Worm (Caenorhabditis elegans) whole organism, L4 larva: Measurements from ENCODE around the gene dhs-12.

ENCODE experiments used
- F10B5.3 ChIP-seq: sonication (generic microtip); optimal IDR thresholded peaks from 2 replicates; lab custom pipeline; 2016; ENCODE audit warnings: mild to moderate bottlenecking, missing genetic modification characterization, missing compliant biosample characterization
- F26F4.8 ChIP-seq: fragments of 200-800 bp; sonication (Bioruptor generic); conservative IDR thresholded peaks from 2 replicates; pipeline ENCODE4 v1.3.6; 2022; ENCODE audit warnings: missing genetic modification characterization, missing compliant biosample characterization
- T26A8.4 ChIP-seq: fragments of 200-800 bp; sonication (Bioruptor generic); IDR thresholded peaks from 2 replicates; pipeline ENCODE4 v1.3.6; 2022; ENCODE audit warnings: missing genetic modification characterization, missing compliant biosample characterization
- Y105C5A.15 ChIP-seq: fragments of 200-800 bp; sonication (Bioruptor generic); IDR thresholded peaks from 2 replicates; pipeline ENCODE4 v1.3.6; 2022; ENCODE audit warnings: missing genetic modification characterization, missing compliant biosample characterization
- Y5F2A.4 ChIP-seq: fragments of 200-800 bp; sonication (Bioruptor generic); optimal IDR thresholded peaks from 2 replicates; lab custom pipeline; 2018; ENCODE audit warnings: mild to moderate bottlenecking, missing genetic modification characterization, missing compliant biosample characterization
- ama-1 ChIP-seq: fragments of 150-350 bp; optimal IDR thresholded peaks from 2 replicates; lab custom pipeline; 2014; ENCODE audit warnings: inconsistent platforms, mixed read lengths
- ceh-20 ChIP-seq: fragments of 200-800 bp; sonication (Bioruptor generic); IDR thresholded peaks from 2 replicates; pipeline ENCODE4 v1.3.6; 2022; ENCODE audit warnings: missing genetic modification reagents, missing genetic modification characterization, missing compliant biosample characterization
- cey-2 ChIP-seq: sonication (generic microtip); optimal IDR thresholded peaks from 3 replicates; lab custom pipeline; 2017; ENCODE audit warnings: missing genetic modification characterization, mild to moderate bottlenecking, missing compliant biosample characterization, antibody characterized with exemption, borderline replicate concordance; ENCODE audit not compliant: insufficient read depth
- ctbp-1 ChIP-seq: fragments of 200-800 bp; sonication (Bioruptor generic); IDR thresholded peaks from 2 replicates; pipeline ENCODE4 v1.3.6; 2022; ENCODE audit warnings: missing genetic modification reagents, missing genetic modification characterization, missing compliant biosample characterization
- daf-12 ChIP-seq: fragments of 150-350 bp; optimal IDR thresholded peaks from 2 replicates; lab custom pipeline; 2014; ENCODE audit warnings: missing biosample characterization, missing genetic modification reagents, missing genetic modification characterization
- dpl-1 ChIP-seq: fragments of 150-350 bp; optimal IDR thresholded peaks from 2 replicates; lab custom pipeline; 2014; ENCODE audit warnings: missing biosample characterization, missing genetic modification reagents, missing genetic modification characterization
- fos-1 ChIP-seq: fragments of 150-350 bp; optimal IDR thresholded peaks from 2 replicates; lab custom pipeline; 2014; ENCODE audit warnings: missing biosample characterization, missing genetic modification characterization
- hif-1 ChIP-seq, 2 experiments: sonication (generic microtip); optimal IDR thresholded peaks; 2 replicates each; lab custom pipeline; 2016 to 2017; ENCODE audit warnings: missing compliant biosample characterization in 2 of 2, missing genetic modification characterization in 2 of 2, missing genetic modification reagents in 2 of 2, missing genotype in 2 of 2, mild to moderate bottlenecking in 1 of 2
- hlh-30 ChIP-seq: sonication (generic microtip); optimal IDR thresholded peaks from 2 replicates; lab custom pipeline; 2017; ENCODE audit warnings: antibody characterized with exemption, mild to moderate bottlenecking, missing genetic modification characterization, missing compliant biosample characterization; ENCODE audit not compliant: insufficient read depth
- lim-7 ChIP-seq: fragments of 200-800 bp; sonication (Bioruptor generic); IDR thresholded peaks from 2 replicates; pipeline ENCODE4 v1.3.6; 2022; ENCODE audit warnings: missing genetic modification characterization, missing compliant biosample characterization
- lin-29 ChIP-seq: fragments of 200-800 bp; sonication (Bioruptor generic); IDR thresholded peaks from 2 replicates; pipeline ENCODE4 v1.3.6; 2022; ENCODE audit warnings: missing genetic modification reagents, missing genetic modification characterization, missing compliant biosample characterization
- lsy-2 ChIP-seq, 2 experiments: fragments of 150-350 bp in 1 of 2; sonication (generic microtip) in 1 of 2; optimal IDR thresholded peaks; 2 replicates each; lab custom pipeline; 2014 to 2017; ENCODE audit warnings: missing biosample characterization in 2 of 2, missing genetic modification characterization in 2 of 2
- madf-5 ChIP-seq, 2 experiments: fragments of 200-800 bp; sonication (Bioruptor generic); IDR thresholded peaks; 2 replicates each; pipeline ENCODE4 v1.3.6; 2022; ENCODE audit warnings: missing compliant biosample characterization in 2 of 2, missing genetic modification characterization in 2 of 2
- madf-9 ChIP-seq: fragments of 200-800 bp; sonication (Bioruptor generic); conservative IDR thresholded peaks from 2 replicates; pipeline ENCODE4 v1.3.6; 2022; ENCODE audit warnings: missing genetic modification reagents, missing genetic modification characterization, missing compliant biosample characterization
- mdl-1 ChIP-seq, 2 experiments: fragments of 150-350 bp in 1 of 2; sonication (generic microtip) in 1 of 2; optimal IDR thresholded peaks; 2 replicates each; lab custom pipeline; 2014 to 2017; ENCODE audit warnings: missing biosample characterization in 2 of 2, missing genetic modification characterization in 2 of 2
- mep-1 ChIP-seq: fragments of 150-350 bp; sonication (generic microtip); optimal IDR thresholded peaks from 3 replicates; lab custom pipeline; 2014; ENCODE audit warnings: missing biosample characterization, missing genetic modification characterization
- nhr-111 ChIP-seq: fragments of 200-800 bp; sonication (Bioruptor generic); optimal IDR thresholded peaks from 2 replicates; lab custom pipeline; 2018; ENCODE audit warnings: mild to moderate bottlenecking, missing genetic modification characterization, missing compliant biosample characterization
- nhr-237 ChIP-seq: sonication (generic microtip); optimal IDR thresholded peaks from 2 replicates; lab custom pipeline; 2017; ENCODE audit warnings: missing biosample characterization, missing genetic modification characterization
- nhr-25 ChIP-seq: sonication (generic microtip); optimal IDR thresholded peaks from 2 replicates; lab custom pipeline; 2017; ENCODE audit warnings: missing genetic modification characterization, mild to moderate bottlenecking, missing compliant biosample characterization, antibody characterized with exemption, moderate library complexity, borderline replicate concordance; ENCODE audit not compliant: insufficient read depth
- nhr-28 ChIP-seq: fragments of 150-350 bp; optimal IDR thresholded peaks from 2 replicates; lab custom pipeline; 2014; ENCODE audit warnings: missing biosample characterization, missing genetic modification characterization
- nhr-41 ChIP-seq: fragments of 200-800 bp; sonication (Bioruptor generic); IDR thresholded peaks from 2 replicates; pipeline ENCODE4 v1.3.6; 2022; ENCODE audit warnings: missing genetic modification reagents, missing genetic modification characterization, missing compliant biosample characterization
- nhr-42 ChIP-seq: fragments of 200-800 bp; sonication (Bioruptor generic); IDR thresholded peaks from 2 replicates; pipeline ENCODE4 v1.3.6; 2022; ENCODE audit warnings: missing genetic modification characterization, missing compliant biosample characterization
- nhr-76 ChIP-seq: fragments of 150-350 bp; optimal IDR thresholded peaks from 2 replicates; lab custom pipeline; 2014; ENCODE audit warnings: missing biosample characterization, missing genetic modification characterization
- php-3 ChIP-seq: fragments of 200-800 bp; sonication (Bioruptor generic); IDR thresholded peaks from 2 replicates; pipeline ENCODE4 v1.3.6; 2022; ENCODE audit warnings: missing genetic modification reagents, missing genetic modification characterization, missing compliant biosample characterization
- rbr-2 ChIP-seq: sonication (generic microtip); optimal IDR thresholded peaks from 2 replicates; lab custom pipeline; 2016; ENCODE audit warnings: missing genotype, missing genetic modification characterization, missing compliant biosample characterization
- saeg-2 ChIP-seq: fragments of 200-800 bp; sonication (Bioruptor generic); IDR thresholded peaks from 2 replicates; pipeline ENCODE4 v1.3.6; 2022; ENCODE audit warnings: missing genetic modification reagents, missing genetic modification characterization, missing compliant biosample characterization
- set-16 ChIP-seq: fragments of 200-800 bp; sonication (Bioruptor generic); IDR thresholded peaks from 2 replicates; pipeline ENCODE4 v1.3.6; 2022; ENCODE audit warnings: missing genetic modification reagents, missing genetic modification characterization, missing compliant biosample characterization
- skn-1 ChIP-seq: fragments of 150-350 bp; optimal IDR thresholded peaks from 2 replicates; lab custom pipeline; 2014; ENCODE audit warnings: missing biosample characterization, missing genetic modification characterization
- snpc-1.2 ChIP-seq: fragments of 200-800 bp; sonication (Bioruptor generic); IDR thresholded peaks from 2 replicates; pipeline ENCODE4 v1.3.6; 2022; ENCODE audit warnings: missing genetic modification reagents, missing genetic modification characterization, missing compliant biosample characterization
- snpc-4 ChIP-seq: fragments of 150-350 bp; optimal IDR thresholded peaks from 2 replicates; lab custom pipeline; 2014; ENCODE audit warnings: missing biosample characterization, missing genetic modification characterization
- spr-1 ChIP-seq: sonication (generic microtip); optimal IDR thresholded peaks from 2 replicates; lab custom pipeline; 2016; ENCODE audit warnings: mild to moderate bottlenecking, missing genetic modification characterization, missing compliant biosample characterization
- spr-3 ChIP-seq: fragments of 200-800 bp; sonication (Bioruptor generic); optimal IDR thresholded peaks from 2 replicates; lab custom pipeline; 2018; ENCODE audit warnings: mild to moderate bottlenecking, missing genetic modification characterization, missing compliant biosample characterization
- unc-130 ChIP-seq: sonication (generic microtip); optimal IDR thresholded peaks from 2 replicates; lab custom pipeline; 2016; ENCODE audit warnings: missing genetic modification reagents, missing genetic modification characterization, missing compliant biosample characterization
- unc-39 ChIP-seq: sonication (generic microtip); optimal IDR thresholded peaks from 2 replicates; lab custom pipeline; 2017; ENCODE audit warnings: missing biosample characterization, missing genetic modification characterization
- unc-62 ChIP-seq, 3 experiments: fragments of 150-350 bp in 1 of 3; sonication (generic microtip); optimal IDR thresholded peaks in 2 of 3; peaks in 1 of 3; 1 replicate in 1 of 3; 2 replicates in 2 of 3; lab custom pipeline; 2014 to 2017; ENCODE audit warnings: missing biosample characterization in 3 of 3, missing genetic modification characterization in 3 of 3, missing genetic modification reagents in 3 of 3, missing genotype in 1 of 3
- zag-1 ChIP-seq: fragments of 150-350 bp; optimal IDR thresholded peaks from 2 replicates; lab custom pipeline; 2014; ENCODE audit warnings: missing biosample characterization, missing genetic modification characterization
- zfp-2 ChIP-seq: sonication (generic microtip); optimal IDR thresholded peaks from 2 replicates; lab custom pipeline; 2016; ENCODE audit warnings: mild to moderate bottlenecking, missing genetic modification characterization, missing compliant biosample characterization
- zfp-3 ChIP-seq: fragments of 200-800 bp; sonication (Bioruptor generic); conservative IDR thresholded peaks from 2 replicates; pipeline ENCODE4 v1.3.6; 2022; ENCODE audit warnings: missing genetic modification reagents, missing genetic modification characterization, missing compliant biosample characterization
- ztf-11 ChIP-seq: fragments of 150-350 bp; optimal IDR thresholded peaks from 2 replicates; lab custom pipeline; 2014; ENCODE audit warnings: missing biosample characterization, missing genetic modification characterization

Gene dhs-12

ce11 chrIV:10110417-10110816, 31.8 kb upstream of the dhs-12 start, which contains the start of gene egl-38:
Gene egl-38, minus strand, starts transcription at chrIV:10110517.
- TF ChIP-seq mdl-1 (tag; optimal IDR thresholded peaks at IDR 0.05; lab: Kevin White, UChicago) (no peak), nhr-28 (tag; lab: Kevin White, UChicago) (no peak), set-16 (GFP tag; lab: Robert Waterston, UW) (no peak), daf-12 (tag; lab: Kevin White, UChicago) (no peak), unc-39 (tag; lab: Kevin White, UChicago) (no peak), T26A8.4 (GFP tag; lab: Robert Waterston, UW) (no peak), php-3 (no peak), zfp-3 (GFP tag; lab: Robert Waterston, UW) (no peak), nhr-111 (GFP tag; lab: Kevin White, UChicago) (no peak), rbr-2 (tag; lab: Kevin White, UChicago) (no peak), ama-1 (no peak)

- no peak for TF ChIP-seq madf-5 (GFP tag; IDR thresholded peaks at IDR 0.05; lab: Robert Waterston, UW)
- TF ChIP-seq unc-39 (tag; lab: Kevin White, UChicago) = no peak
- no peak for TF ChIP-seq lim-7 (GFP tag; lab: Robert Waterston, UW)
- peak; percentile 22 for TF ChIP-seq spr-3 (GFP tag; lab: Kevin White, UChicago)
- TF ChIP-seq mep-1 (tag; lab: Kevin White, UChicago) = no peak
- TF ChIP-seq dpl-1 (GFP tag; lab: Kevin White, UChicago) = no peak
- no peak for TF ChIP-seq ceh-20 (GFP tag; lab: Robert Waterston, UW)
- no peak for TF ChIP-seq nhr-41 (GFP tag; lab: Robert Waterston, UW)
- no peak for TF ChIP-seq unc-130 (GFP tag; lab: Kevin White, UChicago)
- TF ChIP-seq Y105C5A.15 (GFP tag; lab: Robert Waterston, UW) = no peak
- no peak for TF ChIP-seq hif-1 (tag; optimal IDR thresholded peaks at IDR 0.05; lab: Kevin White, UChicago)
- TF ChIP-seq set-16 (GFP tag; lab: Robert Waterston, UW) = peak; percentile 94
- no peak for TF ChIP-seq snpc-1.2 (GFP tag; lab: Robert Waterston, UW)
- no peak for TF ChIP-seq snpc-4 (tag; lab: Kevin White, UChicago)
- TF ChIP-seq lsy-2 (tag; optimal IDR thresholded peaks at IDR 0.05; lab: Kevin White, UChicago) = no peak
- no peak for TF ChIP-seq nhr-25
- TF ChIP-seq, all 104 proteins: peak for 2
Observed at ce11 chrIV:10110870-10111269, 31.4 kb upstream of the dhs-12 start.

- TF ChIP-seq F10B5.3 (tag; lab: Kevin White, UChicago) (no peak), unc-62 (GFP tag; optimal IDR thresholded peaks at IDR 0.05 in 1 of 2; lab: Kevin White, UChicago) (peak in 1 of 2 experiments; percentile 29), unc-62 (tag; optimal IDR thresholded peaks at IDR 0.05; lab: Kevin White, UChicago) (no peak)
- TF ChIP-seq, all 104 proteins: peak for 1
Observed at ce11 chrIV:10111441-10111840, 30.8 kb upstream of the dhs-12 start, which contains the start of gene spch-1. Gene spch-1, minus strand, starts transcription at chrIV:10111541.

ce11 chrIV:10112570-10112969, 29.7 kb upstream of the dhs-12 start, which contains the start of gene nsph-3.2:
Gene nsph-3.2, plus strand, starts transcription at chrIV:10112870.
- TF ChIP-seq saeg-2 (GFP tag; lab: Robert Waterston, UW) (no peak), snpc-4 (tag; lab: Kevin White, UChicago) (no peak), spr-1 (tag; lab: Kevin White, UChicago) (no peak), lin-29 (GFP tag; lab: Robert Waterston, UW) (no peak), fos-1 (tag; lab: Kevin White, UChicago) (no peak), Y5F2A.4 (GFP tag; lab: Kevin White, UChicago) (no peak), zfp-2 (tag; lab: Kevin White, UChicago) (no peak), ctbp-1 (GFP tag; lab: Robert Waterston, UW) (no peak), hlh-30 (tag; lab: Kevin White, UChicago) (no peak), nhr-42 (no peak), madf-9 (GFP tag; lab: Robert Waterston, UW) (no peak), nhr-76 (tag; lab: Kevin White, UChicago) (no peak), skn-1 (no peak), cey-2 (tag; lab: Kevin White, UChicago) (no peak), nhr-237 (tag; lab: Kevin White, UChicago) (no peak), zfp-3 (GFP tag; lab: Robert Waterston, UW) (no peak), F26F4.8 (GFP tag; lab: Robert Waterston, UW) (no peak), zag-1 (no peak), ztf-11 (no peak)
